Fruit fly (Drosophila melanogaster): ENCODE data around the gene CG10809.

DNA sequence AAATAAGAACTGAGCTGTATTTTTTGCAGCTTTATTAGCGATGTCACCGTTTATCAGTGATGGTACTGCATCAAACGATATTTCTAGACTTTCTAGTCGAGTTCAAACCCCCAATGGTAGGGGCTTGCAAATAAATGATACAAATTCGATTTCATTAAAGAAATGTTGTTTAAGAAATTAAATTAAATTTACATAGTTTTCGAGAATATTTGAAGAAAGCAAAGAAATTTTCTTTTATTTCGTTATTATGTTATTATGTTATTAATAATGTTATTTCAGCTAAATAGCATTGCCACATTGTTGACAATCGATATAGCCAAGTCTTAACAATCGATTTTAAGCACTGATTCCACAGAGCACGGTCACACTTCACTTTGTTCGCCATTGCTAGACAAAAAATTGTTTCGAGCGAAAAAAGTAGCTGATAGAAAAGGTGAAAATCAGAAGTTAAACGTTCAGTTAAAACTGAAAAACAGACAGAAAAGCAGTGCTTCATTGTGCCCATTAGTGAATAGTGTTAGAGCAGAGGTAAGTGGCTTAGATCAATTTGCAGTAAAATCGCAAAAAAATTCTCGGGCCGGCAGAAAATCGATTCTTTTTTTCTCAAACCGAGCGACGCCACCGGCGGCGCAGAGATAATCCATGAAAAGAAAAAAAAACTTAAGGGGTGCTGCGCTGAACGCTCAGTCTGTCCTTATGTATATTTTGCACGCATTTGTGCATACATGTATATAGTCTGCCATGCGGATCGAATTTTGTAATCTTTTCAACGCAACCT, 4.8 kb upstream of the CG10809 start, which contains the start of the genes iPLA2-VIA and Ciz1:
- TF ChIP-seq CTCF (optimal IDR thresholded peaks at IDR 0.05) = no peak
- no peak for TF ChIP-seq CG8478 (optimal IDR thresholded peaks at IDR 0.05)
